Worm (Caenorhabditis elegans): ENCODE measurements around the gene nep-25.
"Not testable (repeated sequence)": the region's sequence is repeated elsewhere in the genome, so short reads cannot be mapped to it uniquely, and the experiment has no call there.

Gene nep-25

DNA sequence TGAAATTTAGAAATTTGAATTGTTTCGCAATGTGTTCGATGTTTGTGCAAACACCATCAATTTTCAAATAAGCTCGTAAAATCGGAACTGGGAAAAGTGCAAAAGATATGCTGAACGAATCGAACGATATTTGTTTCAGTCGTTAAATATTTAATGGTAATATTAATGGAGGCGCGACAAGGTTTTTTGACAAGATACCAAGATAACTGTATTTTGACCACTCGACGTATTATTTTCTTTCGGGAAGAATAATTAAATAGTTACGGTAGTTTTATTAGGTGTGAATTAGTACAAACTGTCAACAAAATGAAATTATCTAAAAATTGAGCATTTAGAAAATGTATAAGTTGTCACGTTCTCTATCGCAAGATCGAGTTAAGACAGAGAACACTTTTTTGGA is 37.8 kb upstream of the nep-25 start:
- TF ChIP-seq fos-1 (tag; optimal IDR thresholded peaks at IDR 0.05): peak; percentile 29
- TF ChIP-seq dmd-4 (tag; optimal IDR thresholded peaks at IDR 0.05): no peak

DNA sequence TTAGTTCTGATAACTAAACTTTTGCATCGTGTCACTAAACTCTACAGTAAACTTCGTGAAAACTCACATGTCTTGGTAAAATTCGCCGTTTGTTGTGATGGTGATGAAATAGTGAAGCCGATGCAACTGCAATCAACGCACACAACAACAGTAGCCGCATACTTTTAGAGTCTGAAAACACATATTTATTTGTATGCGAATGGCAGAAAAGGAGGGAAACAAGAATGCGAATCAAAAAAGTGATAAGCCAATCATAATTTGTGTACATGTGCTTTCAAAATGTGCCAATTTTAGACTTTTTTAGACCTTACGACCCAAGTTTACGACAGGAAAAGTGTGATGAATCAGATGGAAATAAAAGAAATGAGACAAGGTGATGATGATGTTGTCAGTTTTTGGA is 36.7 kb upstream of the nep-25 start, which contains the start of gene K05F1.10:
TSS of gene K05F1.10 (minus strand) at position 171 of the 400 bp plus-strand sequence.
- TF ChIP-seq C34F6.9 (tag; optimal IDR thresholded peaks at IDR 0.05) (no peak), crh-2 (tag; optimal IDR thresholded peaks at IDR 0.05) (peak; percentile 17)

DNA sequence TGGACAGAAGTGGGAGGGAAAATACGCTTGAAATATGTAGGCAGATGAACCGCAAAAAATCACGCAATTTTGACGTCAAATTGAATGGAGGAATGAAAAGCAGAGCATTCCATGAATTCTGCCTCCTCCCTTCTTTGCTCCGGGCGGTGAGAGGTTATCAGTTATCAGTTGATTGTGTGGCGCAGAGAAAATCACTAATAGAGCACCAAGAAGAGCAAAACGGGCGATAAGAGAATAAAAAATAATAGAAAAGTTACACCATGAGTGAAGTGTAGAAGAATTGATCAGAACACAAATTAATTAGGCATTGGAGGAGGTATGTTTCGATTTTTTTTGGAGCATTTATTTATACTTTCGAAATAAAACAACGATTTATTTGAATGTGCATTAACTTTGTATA is 35.5 kb upstream of the nep-25 start:
- TF ChIP-seq crh-2 (tag; optimal IDR thresholded peaks at IDR 0.05) (peak; percentile 17), nhr-12 (tag; optimal IDR thresholded peaks at IDR 0.05) (no peak), nhr-237 (tag; optimal IDR thresholded peaks at IDR 0.05) (no peak), C34F6.9 (tag; optimal IDR thresholded peaks at IDR 0.05) (no peak), elt-3 (tag; optimal IDR thresholded peaks at IDR 0.05) (no peak), nhr-25 (tag; optimal IDR thresholded peaks at IDR 0.05) (no peak), sem-4 (tag; optimal IDR thresholded peaks at IDR 0.05) (no peak), nhr-11 (tag; optimal IDR thresholded peaks at IDR 0.05) (no peak), lin-39 (tag; optimal IDR thresholded peaks at IDR 0.05) (no peak), peb-1 (tag; optimal IDR thresholded peaks at IDR 0.05) (no peak), nhr-77 (tag; optimal IDR thresholded peaks at IDR 0.05) (no peak), ZK546.5 (tag; optimal IDR thresholded peaks at IDR 0.05) (no peak), mab-5 (tag; optimal IDR thresholded peaks at IDR 0.05) (no peak), snpc-4 (tag; optimal IDR thresholded peaks at IDR 0.05) (no peak), Y55F3AM.14 (GFP tag; optimal IDR thresholded peaks at IDR 0.05) (no peak), sma-9 (GFP tag; optimal IDR thresholded peaks at IDR 0.05) (no peak), sma-9 (tag; optimal IDR thresholded peaks at IDR 0.05) (no peak), fos-1 (tag; optimal IDR thresholded peaks at IDR 0.05) (peak; percentile 80), gmeb-1 (tag; optimal IDR thresholded peaks at IDR 0.05) (peak; percentile 10), ceh-16 (tag; optimal IDR thresholded peaks at IDR 0.05) (no peak)

DNA sequence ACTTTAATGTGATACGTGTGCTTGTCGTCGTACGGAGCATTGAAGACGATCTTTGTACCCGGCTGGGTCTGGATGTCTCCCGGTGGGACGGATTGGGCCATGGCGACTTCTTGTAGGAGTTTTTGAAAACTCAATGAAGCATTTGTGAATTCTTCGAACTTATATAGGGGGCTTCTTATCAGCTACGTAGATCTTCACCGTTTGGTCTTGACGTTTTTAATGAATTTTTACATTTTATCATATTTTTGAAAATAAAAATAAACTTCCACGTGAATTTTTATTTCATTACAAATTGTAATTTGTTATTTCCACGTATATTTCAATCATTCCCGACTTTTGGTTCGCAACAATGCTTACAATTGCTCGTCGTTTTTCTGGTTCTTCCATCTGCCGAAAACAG is 31.8 kb upstream of the nep-25 start, which contains the start of the genes msp-64 and ZK1248.5:
TSS of gene msp-64 (minus strand) at position 101 of the 400 bp plus-strand sequence.
TSS of gene ZK1248.5 (plus strand) at position 285 of the 400 bp plus-strand sequence.
- no peak for TF ChIP-seq lin-13 (GFP tag; optimal IDR thresholded peaks at IDR 0.05)
- TF ChIP-seq mbf-1 (tag; optimal IDR thresholded peaks at IDR 0.05): no peak
- TF ChIP-seq unc-39 (tag; optimal IDR thresholded peaks at IDR 0.05): no peak
- no peak for TF ChIP-seq nhr-25 (tag; optimal IDR thresholded peaks at IDR 0.05)
- no peak for TF ChIP-seq ztf-1 (GFP tag; conservative IDR thresholded peaks at IDR 0.05)
- no peak for TF ChIP-seq Y55F3AM.14 (GFP tag; optimal IDR thresholded peaks at IDR 0.05)
- TF ChIP-seq nhr-6 (tag; optimal IDR thresholded peaks at IDR 0.05): no peak
- TF ChIP-seq egl-27 (tag; optimal IDR thresholded peaks at IDR 0.05): no peak
- TF ChIP-seq sma-3 (GFP tag; optimal IDR thresholded peaks at IDR 0.05): no peak
- TF ChIP-seq nhr-11 (tag; optimal IDR thresholded peaks at IDR 0.05): no peak
- TF ChIP-seq ceh-82 (tag; optimal IDR thresholded peaks at IDR 0.05): no peak
- TF ChIP-seq unc-62 (GFP tag; optimal IDR thresholded peaks at IDR 0.05): no peak
- TF ChIP-seq alr-1 (tag; optimal IDR thresholded peaks at IDR 0.05): no peak
- TF ChIP-seq sma-9 (GFP tag; optimal IDR thresholded peaks at IDR 0.05): no peak
- no peak for TF ChIP-seq sma-9 (tag; optimal IDR thresholded peaks at IDR 0.05)
- no peak for TF ChIP-seq mab-5 (tag; optimal IDR thresholded peaks at IDR 0.05)
- no peak for TF ChIP-seq unc-55 (GFP tag; optimal IDR thresholded peaks at IDR 0.05)
- TF ChIP-seq aly-2 (tag; optimal IDR thresholded peaks at IDR 0.05): no peak
- no peak for TF ChIP-seq lin-39 (tag; optimal IDR thresholded peaks at IDR 0.05)

DNA sequence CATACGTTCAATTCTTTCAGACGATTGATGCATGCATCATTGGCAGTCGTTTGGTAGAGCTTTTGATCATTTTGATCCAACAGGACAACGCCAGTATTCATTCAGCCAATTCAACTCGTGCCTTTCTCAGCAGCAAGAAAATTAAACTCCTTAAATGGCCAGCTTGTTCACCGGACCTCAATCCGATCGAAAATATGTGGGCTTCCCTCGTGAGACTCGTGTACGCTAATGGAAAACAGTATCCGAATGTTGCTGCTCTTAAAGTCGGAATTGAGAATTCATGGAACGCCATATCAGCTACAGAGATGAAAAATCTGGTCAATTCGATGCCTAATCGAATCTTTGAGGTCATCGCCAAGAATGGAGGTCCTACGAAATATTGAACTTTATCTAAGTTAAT is 26.7 kb upstream of the nep-25 start, which contains the start of gene wago-5:
TSS of gene wago-5 (minus strand) at position 101 of the 400 bp plus-strand sequence.
- not testable (repeated sequence) for TF ChIP-seq peb-1 (tag; optimal IDR thresholded peaks at IDR 0.05); unc-55 (GFP tag; optimal IDR thresholded peaks at IDR 0.05); nhr-10 (tag; optimal IDR thresholded peaks at IDR 0.05)

DNA sequence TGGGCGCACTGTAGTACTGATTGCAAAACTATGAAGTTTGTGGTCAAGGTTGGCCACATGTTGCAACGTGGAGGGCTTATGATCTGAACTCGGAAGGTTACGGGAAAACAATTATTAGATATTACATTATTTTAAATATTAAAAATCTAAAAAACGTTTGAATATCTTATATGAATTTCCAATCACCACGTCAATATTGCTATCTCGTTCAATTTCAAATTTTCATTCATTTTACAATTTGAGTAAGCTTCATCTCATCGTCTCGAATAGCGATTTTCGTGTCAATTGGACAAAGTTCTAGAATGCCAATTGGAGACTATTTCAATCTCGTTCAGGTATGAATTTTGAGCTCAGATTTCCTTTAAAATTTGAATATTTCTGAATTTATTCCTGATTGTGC is 25.7 kb upstream of the nep-25 start, which contains the start of gene ZK1248.20:
TSS of gene ZK1248.20 (plus strand) at position 301 of the 400 bp plus-strand sequence.
- TF ChIP-seq mbf-1 (tag; optimal IDR thresholded peaks at IDR 0.05) (no peak), ZK546.5 (tag; optimal IDR thresholded peaks at IDR 0.05) (no peak), skn-1 (tag; optimal IDR thresholded peaks at IDR 0.05) (no peak), unc-55 (GFP tag; optimal IDR thresholded peaks at IDR 0.05) (no peak), unc-62 (GFP tag; optimal IDR thresholded peaks at IDR 0.05) (no peak), ceh-16 (tag; optimal IDR thresholded peaks at IDR 0.05) (no peak), ztf-11 (tag; optimal IDR thresholded peaks at IDR 0.05) (no peak), egl-27 (tag; optimal IDR thresholded peaks at IDR 0.05) (no peak), unc-39 (tag; optimal IDR thresholded peaks at IDR 0.05) (no peak), nhr-11 (tag; optimal IDR thresholded peaks at IDR 0.05) (no peak), elt-3 (tag; optimal IDR thresholded peaks at IDR 0.05) (no peak), alr-1 (tag; optimal IDR thresholded peaks at IDR 0.05) (no peak), C34F6.9 (tag; optimal IDR thresholded peaks at IDR 0.05) (no peak), dmd-4 (tag; optimal IDR thresholded peaks at IDR 0.05) (no peak), nhr-10 (tag; optimal IDR thresholded peaks at IDR 0.05) (no peak), lsy-2 (tag; optimal IDR thresholded peaks at IDR 0.05) (no peak), elt-1 (tag; optimal IDR thresholded peaks at IDR 0.05) (no peak), lin-39 (tag; optimal IDR thresholded peaks at IDR 0.05) (no peak), mdl-1 (tag; optimal IDR thresholded peaks at IDR 0.05) (no peak), nhr-237 (tag; optimal IDR thresholded peaks at IDR 0.05) (no peak)

Measured in whole organism, L2 larva.